Worm (Caenorhabditis elegans) whole organism, mixed stage, embryonic: ENCODE measurements around the gene nlp-23.

ENCODE experiments used
- M03D4.4 ChIP-seq: sonication (generic microtip); optimal IDR thresholded peaks from 2 replicates; lab custom pipeline; 2017; ENCODE audit warnings: mild to moderate bottlenecking, missing genetic modification characterization, missing compliant biosample characterization
- bed-3 ChIP-seq: fragments of 200-800 bp; sonication (Bioruptor generic); optimal IDR thresholded peaks from 3 replicates; lab custom pipeline; 2018; ENCODE audit warnings: mild to moderate bottlenecking, missing genetic modification characterization, moderate library complexity, missing compliant biosample characterization
- blmp-1 ChIP-seq: fragments of 150-350 bp; optimal IDR thresholded peaks from 2 replicates; lab custom pipeline; 2014; ENCODE audit warnings: missing biosample characterization, missing genetic modification characterization
- ceh-39 ChIP-seq: fragments of 150-350 bp; optimal IDR thresholded peaks from 2 replicates; lab custom pipeline; 2014; ENCODE audit warnings: missing biosample characterization, missing genetic modification characterization
- ceh-43 ChIP-seq: fragments of 200-800 bp; sonication (Bioruptor generic); optimal IDR thresholded peaks from 2 replicates; lab custom pipeline; 2018; ENCODE audit warnings: mild to moderate bottlenecking, missing genetic modification characterization, moderate library complexity, missing compliant biosample characterization
- ceh-83 ChIP-seq: fragments of 200-800 bp; sonication (Bioruptor generic); optimal IDR thresholded peaks from 2 replicates; lab custom pipeline; 2018; ENCODE audit warnings: mild to moderate bottlenecking, missing genetic modification characterization, missing compliant biosample characterization
- ces-1 ChIP-seq: fragments of 150-350 bp; optimal IDR thresholded peaks from 2 replicates; lab custom pipeline; 2014; ENCODE audit warnings: missing biosample characterization, missing genetic modification reagents, missing genetic modification characterization
- cnd-1 ChIP-seq: fragments of 200-800 bp; sonication (Bioruptor generic); optimal IDR thresholded peaks from 2 replicates; lab custom pipeline; 2018; ENCODE audit warnings: mild to moderate bottlenecking, missing genetic modification characterization, missing compliant biosample characterization
- drap-1 ChIP-seq: fragments of 200-800 bp; sonication (Bioruptor generic); optimal IDR thresholded peaks from 3 replicates; lab custom pipeline; 2018; ENCODE audit warnings: mild to moderate bottlenecking, missing genetic modification characterization, missing compliant biosample characterization
- elt-1 ChIP-seq: sonication (generic microtip); optimal IDR thresholded peaks from 2 replicates; lab custom pipeline; 2017; ENCODE audit warnings: missing genetic modification characterization, mild to moderate bottlenecking, missing compliant biosample characterization, antibody characterized with exemption, moderate library complexity, borderline replicate concordance; ENCODE audit not compliant: insufficient read depth
- elt-3 ChIP-seq: fragments of 150-350 bp; optimal IDR thresholded peaks from 2 replicates; lab custom pipeline; 2014; ENCODE audit warnings: missing biosample characterization, missing genetic modification characterization
- ham-2 ChIP-seq: fragments of 200-800 bp; sonication (Bioruptor generic); optimal IDR thresholded peaks from 2 replicates; lab custom pipeline; 2018; ENCODE audit warnings: mild to moderate bottlenecking, missing genetic modification characterization, missing compliant biosample characterization
- hlh-1 ChIP-seq: fragments of 150-350 bp; optimal IDR thresholded peaks from 2 replicates; lab custom pipeline; 2014; ENCODE audit warnings: missing biosample characterization, missing genetic modification reagents, missing genetic modification characterization
- lin-13 ChIP-seq: fragments of 150-350 bp; optimal IDR thresholded peaks from 2 replicates; lab custom pipeline; 2014; ENCODE audit warnings: missing biosample characterization, missing genetic modification characterization
- lin-32 ChIP-seq: fragments of 200-800 bp; sonication (Bioruptor generic); optimal IDR thresholded peaks from 2 replicates; lab custom pipeline; 2018; ENCODE audit warnings: mild to moderate bottlenecking, missing genetic modification characterization, missing compliant biosample characterization
- lsy-2 ChIP-seq: fragments of 150-350 bp; optimal IDR thresholded peaks from 2 replicates; lab custom pipeline; 2014; ENCODE audit warnings: missing biosample characterization, missing genetic modification characterization
- mab-5 ChIP-seq: fragments of 150-350 bp; optimal IDR thresholded peaks from 2 replicates; lab custom pipeline; 2014; ENCODE audit warnings: missing biosample characterization, missing genetic modification characterization
- mls-2 ChIP-seq: sonication (generic microtip); optimal IDR thresholded peaks from 2 replicates; lab custom pipeline; 2016; ENCODE audit warnings: mild to moderate bottlenecking, missing genetic modification characterization, moderate library complexity, missing compliant biosample characterization
- nhr-12 ChIP-seq: fragments of 150-350 bp; optimal IDR thresholded peaks from 2 replicates; lab custom pipeline; 2014; ENCODE audit warnings: missing biosample characterization, missing genetic modification characterization
- nhr-2 ChIP-seq: fragments of 150-350 bp; optimal IDR thresholded peaks from 2 replicates; lab custom pipeline; 2014; ENCODE audit warnings: missing biosample characterization, missing genetic modification characterization
- nhr-237 ChIP-seq: fragments of 150-350 bp; optimal IDR thresholded peaks from 2 replicates; lab custom pipeline; 2014; ENCODE audit warnings: missing biosample characterization, missing genetic modification characterization
- nhr-28 ChIP-seq: fragments of 150-350 bp; optimal IDR thresholded peaks from 2 replicates; lab custom pipeline; 2014; ENCODE audit warnings: missing biosample characterization, missing genetic modification characterization
- nhr-76 ChIP-seq: sonication (generic microtip); optimal IDR thresholded peaks from 2 replicates; lab custom pipeline; 2017; ENCODE audit warnings: missing biosample characterization, missing genetic modification characterization
- pha-4 ChIP-seq: fragments of 150-350 bp; optimal IDR thresholded peaks from 2 replicates; lab custom pipeline; 2018; ENCODE audit warnings: missing biosample characterization, missing genetic modification reagents, missing genetic modification characterization
- sem-2 ChIP-seq: fragments of 200-800 bp; sonication (Bioruptor generic); optimal IDR thresholded peaks from 2 replicates; lab custom pipeline; 2018; ENCODE audit warnings: mild to moderate bottlenecking, missing genetic modification characterization, missing compliant biosample characterization
- snpc-4 ChIP-seq: fragments of 150-350 bp; optimal IDR thresholded peaks from 2 replicates; lab custom pipeline; 2014; ENCODE audit warnings: missing biosample characterization, missing genetic modification characterization
- sptf-1 ChIP-seq: sonication (generic microtip); optimal IDR thresholded peaks from 2 replicates; lab custom pipeline; 2017; ENCODE audit warnings: mild to moderate bottlenecking, missing genetic modification characterization, moderate library complexity, missing compliant biosample characterization
- tbx-8 ChIP-seq: fragments of 200-800 bp; sonication (Bioruptor generic); optimal IDR thresholded peaks from 2 replicates; lab custom pipeline; 2018; ENCODE audit warnings: mild to moderate bottlenecking, missing genetic modification characterization, moderate library complexity, missing compliant biosample characterization
- unc-120 ChIP-seq: sonication (generic microtip); optimal IDR thresholded peaks from 2 replicates; lab custom pipeline; 2017; ENCODE audit warnings: missing genetic modification characterization, missing compliant biosample characterization; ENCODE audit not compliant: poor library complexity, severe bottlenecking
- unc-39 ChIP-seq: fragments of 150-350 bp; optimal IDR thresholded peaks from 2 replicates; lab custom pipeline; 2014; ENCODE audit warnings: missing biosample characterization, missing genetic modification characterization
- unc-62 ChIP-seq: fragments of 150-350 bp; optimal IDR thresholded peaks from 2 replicates; lab custom pipeline; 2014; ENCODE audit warnings: missing biosample characterization, missing genetic modification reagents, missing genetic modification characterization
- zip-8 ChIP-seq: fragments of 150-350 bp; optimal IDR thresholded peaks from 2 replicates; lab custom pipeline; 2014; ENCODE audit warnings: missing biosample characterization, missing genetic modification characterization
- ztf-11 ChIP-seq: fragments of 150-350 bp; optimal IDR thresholded peaks from 2 replicates; lab custom pipeline; 2014; ENCODE audit warnings: missing biosample characterization, missing genetic modification characterization

Gene nlp-23

ce11 chrX:2335384-2335783, 7.4 kb downstream of the nlp-23 start, which contains the start of gene T01B6.1:
TSS of gene T01B6.1 (plus strand) at chrX:2335684.
- TF ChIP-seq elt-3, result no peak
- TF ChIP-seq ceh-39 (tag; lab: Kevin White, UChicago), result no peak
- TF ChIP-seq ceh-43 (GFP tag; lab: Kevin White, UChicago), result no peak
- TF ChIP-seq nhr-12, result no peak
- no peak for TF ChIP-seq unc-120
- TF ChIP-seq lsy-2 (tag; lab: Kevin White, UChicago), result no peak
- no peak for TF ChIP-seq bed-3 (GFP tag; lab: Kevin White, UChicago)
- no peak for TF ChIP-seq mls-2

- peak; percentile 63 for TF ChIP-seq ham-2 (GFP tag; lab: Kevin White, UChicago)
- TF ChIP-seq elt-3, result no peak
- TF ChIP-seq cnd-1, result no peak
- no peak for TF ChIP-seq nhr-237 (tag; lab: Kevin White, UChicago)
- no peak for TF ChIP-seq sptf-1
- no peak for TF ChIP-seq elt-1 (tag; lab: Kevin White, UChicago)
- TF ChIP-seq unc-62 (GFP tag; lab: Kevin White, UChicago), result peak; percentile 50
- TF ChIP-seq pha-4 (tag; lab: Kevin White, UChicago), result no peak
- no peak for TF ChIP-seq ces-1 (GFP tag; lab: Kevin White, UChicago)
- no peak for TF ChIP-seq mls-2
- no peak for TF ChIP-seq mab-5 (tag; lab: Kevin White, UChicago)
- TF ChIP-seq unc-39 (tag; lab: Kevin White, UChicago), result no peak
- TF ChIP-seq tbx-8 (GFP tag; lab: Kevin White, UChicago), result no peak
- TF ChIP-seq lsy-2 (tag; lab: Kevin White, UChicago), result no peak
- TF ChIP-seq lin-32, result no peak
- no peak for TF ChIP-seq sem-2 (GFP tag; lab: Kevin White, UChicago)
- no peak for TF ChIP-seq lin-13
- no peak for TF ChIP-seq nhr-76
- no peak for TF ChIP-seq bed-3 (GFP tag; lab: Kevin White, UChicago)
- no peak for TF ChIP-seq ceh-43 (GFP tag; lab: Kevin White, UChicago)
- no peak for TF ChIP-seq ceh-39 (tag; lab: Kevin White, UChicago)
- no peak for TF ChIP-seq blmp-1 (tag; lab: Kevin White, UChicago)
- TF ChIP-seq ceh-83 (GFP tag; lab: Kevin White, UChicago), result no peak
- no peak for TF ChIP-seq unc-120
- peak; percentile 15 for TF ChIP-seq nhr-2
These were observed 12.3 kb downstream of the nlp-23 start for ce11 chrX:2330494-2330893.

DNA sequence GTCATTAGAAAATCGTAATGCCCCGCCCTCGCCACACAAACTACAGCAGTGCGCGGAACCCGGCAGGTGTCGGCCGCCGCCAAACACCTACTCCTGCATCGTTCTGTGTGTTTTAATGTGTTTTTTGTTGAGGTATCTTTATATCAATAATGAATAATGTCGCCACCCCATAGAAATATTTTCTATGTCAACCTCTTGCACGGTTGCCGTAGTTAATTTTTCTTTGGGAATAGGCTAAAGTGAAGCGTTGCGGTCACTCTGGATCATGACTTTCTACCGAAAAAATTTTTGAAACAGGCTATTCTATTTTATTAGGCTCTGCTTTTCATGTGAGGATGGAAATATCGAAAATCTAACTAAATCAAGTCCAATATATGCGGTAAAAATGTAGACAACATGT, 13.9 kb downstream of the nlp-23 start:
- TF ChIP-seq ceh-39 (tag; lab: Kevin White, UChicago), result peak; percentile 30
- no peak for TF ChIP-seq sem-2 (GFP tag; lab: Kevin White, UChicago)
- peak; percentile 4 for TF ChIP-seq M03D4.4

DNA sequence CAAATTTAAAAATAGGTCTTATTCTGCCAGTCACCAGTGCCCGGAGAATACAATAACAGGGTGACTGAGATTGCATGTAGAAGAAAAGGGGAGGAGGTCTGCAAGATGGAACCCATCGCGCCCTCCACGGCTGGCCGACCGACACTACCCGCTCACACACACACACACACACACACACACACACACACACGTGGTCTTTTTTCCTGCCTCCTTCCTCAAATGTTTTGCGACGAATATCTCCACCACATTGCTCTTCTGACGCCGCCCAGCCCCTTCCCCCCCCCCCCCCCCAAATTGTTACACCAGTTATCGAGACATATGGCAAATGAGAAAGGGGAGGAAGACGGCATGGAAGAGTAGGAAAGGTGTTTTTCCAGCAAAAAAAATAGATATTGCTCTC, 21.0 kb downstream of the nlp-23 start:
- TF ChIP-seq lsy-2 (tag; lab: Kevin White, UChicago), result no peak
- peak; percentile 65 for TF ChIP-seq cnd-1
- peak; percentile 83 for TF ChIP-seq sptf-1
- peak; percentile 65 for TF ChIP-seq drap-1 (GFP tag; lab: Kevin White, UChicago)
- peak; percentile 69 for TF ChIP-seq M03D4.4
- no peak for TF ChIP-seq nhr-28 (tag; lab: Kevin White, UChicago)
- TF ChIP-seq ham-2 (GFP tag; lab: Kevin White, UChicago), result peak; percentile 2
- TF ChIP-seq unc-39 (tag; lab: Kevin White, UChicago), result no peak
- TF ChIP-seq nhr-76, result no peak
- peak; percentile 53 for TF ChIP-seq lin-32
- no peak for TF ChIP-seq elt-1 (tag; lab: Kevin White, UChicago)

DNA sequence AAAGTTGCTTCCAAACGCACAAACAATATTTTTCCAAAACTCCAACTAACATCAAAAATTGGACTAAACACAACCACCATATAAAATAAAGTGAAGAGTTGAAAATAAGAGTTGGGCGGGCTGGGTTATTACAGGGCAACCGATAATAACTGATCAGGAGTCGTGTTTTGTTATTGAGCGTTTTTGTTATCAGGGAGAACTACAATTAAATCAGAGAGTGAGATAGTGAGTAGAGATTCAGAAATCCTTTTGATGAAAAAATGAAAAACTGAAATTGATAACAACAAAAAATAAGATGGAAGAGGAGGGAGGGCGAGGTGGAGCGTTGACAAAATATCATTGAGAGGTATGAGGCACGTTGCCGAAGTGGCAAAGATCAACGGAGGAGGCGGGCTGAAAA, 22.2 kb downstream of the nlp-23 start:
- TF ChIP-seq ces-1 (GFP tag; lab: Kevin White, UChicago), result no peak
- no peak for TF ChIP-seq nhr-76
- no peak for TF ChIP-seq ztf-11 (tag; lab: Kevin White, UChicago)
- TF ChIP-seq mls-2, result no peak
- no peak for TF ChIP-seq zip-8 (tag; lab: Kevin White, UChicago)
- no peak for TF ChIP-seq unc-39 (tag; lab: Kevin White, UChicago)
- no peak for TF ChIP-seq lsy-2 (tag; lab: Kevin White, UChicago)
- TF ChIP-seq bed-3 (GFP tag; lab: Kevin White, UChicago), result no peak
- TF ChIP-seq snpc-4 (tag; lab: Kevin White, UChicago), result no peak
- no peak for TF ChIP-seq blmp-1 (tag; lab: Kevin White, UChicago)
- TF ChIP-seq cnd-1, result no peak
- no peak for TF ChIP-seq ham-2 (GFP tag; lab: Kevin White, UChicago)
- TF ChIP-seq hlh-1 (tag; lab: Kevin White, UChicago), result no peak
- TF ChIP-seq ceh-39 (tag; lab: Kevin White, UChicago), result no peak
- TF ChIP-seq unc-120, result no peak
- no peak for TF ChIP-seq sem-2 (GFP tag; lab: Kevin White, UChicago)
- TF ChIP-seq unc-62 (GFP tag; lab: Kevin White, UChicago), result no peak
- no peak for TF ChIP-seq sptf-1
